Worm (Caenorhabditis elegans) whole organism, L3 larva: ENCODE results near the gene srb-16.

Experiments
- R02D3.7 ChIP-seq: fragments of 150-350 bp; optimal IDR thresholded peaks from 2 replicates; lab custom pipeline; 2014; ENCODE audit warnings: missing biosample characterization, missing genetic modification characterization
- ZK546.5 ChIP-seq: sonication (generic microtip); optimal IDR thresholded peaks from 2 replicates; lab custom pipeline; 2017; ENCODE audit warnings: missing biosample characterization, missing genetic modification characterization
- aly-2 ChIP-seq: fragments of 150-350 bp; optimal IDR thresholded peaks from 2 replicates; lab custom pipeline; 2014; ENCODE audit warnings: missing biosample characterization, missing genetic modification characterization
- ama-1 ChIP-seq: fragments of 150-350 bp; optimal IDR thresholded peaks from 2 replicates; lab custom pipeline; 2018
- ceh-16 ChIP-seq: sonication (generic microtip); optimal IDR thresholded peaks from 2 replicates; lab custom pipeline; 2017; ENCODE audit warnings: missing biosample characterization, missing genetic modification characterization
- ceh-28 ChIP-seq: fragments of 150-350 bp; optimal IDR thresholded peaks from 2 replicates; lab custom pipeline; 2014; ENCODE audit warnings: missing biosample characterization, missing genetic modification reagents, missing genetic modification characterization
- ceh-82 ChIP-seq: fragments of 150-350 bp; optimal IDR thresholded peaks from 2 replicates; lab custom pipeline; 2014; ENCODE audit warnings: missing biosample characterization, missing genetic modification characterization
- ceh-9 ChIP-seq: sonication (generic microtip); optimal IDR thresholded peaks from 2 replicates; lab custom pipeline; 2018; ENCODE audit warnings: missing biosample characterization, missing genetic modification characterization
- daf-12 ChIP-seq: fragments of 150-350 bp; optimal IDR thresholded peaks from 2 replicates; lab custom pipeline; 2014; ENCODE audit warnings: missing biosample characterization, missing genetic modification reagents, missing genetic modification characterization
- egl-27 ChIP-seq: sonication (generic microtip); optimal IDR thresholded peaks from 4 replicates; lab custom pipeline; 2017; ENCODE audit warnings: missing biosample characterization, missing genetic modification reagents, missing genetic modification characterization
- egl-5 ChIP-seq: fragments of 150-350 bp; optimal IDR thresholded peaks from 2 replicates; lab custom pipeline; 2017; ENCODE audit warnings: missing biosample characterization, missing genetic modification reagents, missing genetic modification characterization, inconsistent platforms
- elt-1 ChIP-seq: fragments of 150-350 bp; optimal IDR thresholded peaks from 2 replicates; lab custom pipeline; 2014; ENCODE audit warnings: missing biosample characterization, missing genetic modification characterization
- elt-2 ChIP-seq: sonication (generic microtip); optimal IDR thresholded peaks from 2 replicates; lab custom pipeline; 2016; ENCODE audit warnings: missing genetic modification reagents, mild to moderate bottlenecking, missing genetic modification characterization, missing compliant biosample characterization
- elt-3 ChIP-seq, 3 experiments: fragments of 150-350 bp in 1 of 3; sonication (generic microtip) in 2 of 3; optimal IDR thresholded peaks; 2 replicates in 2 of 3; 4 replicates in 1 of 3; lab custom pipeline; 2014 to 2017; ENCODE audit warnings: missing biosample characterization in 3 of 3, missing genetic modification characterization in 3 of 3
- eor-1 ChIP-seq, 2 experiments: fragments of 150-350 bp; optimal IDR thresholded peaks; 2 replicates each; lab custom pipeline; 2014 to 2018; ENCODE audit warnings: missing biosample characterization in 2 of 2, missing genetic modification characterization in 2 of 2
- fkh-10 ChIP-seq: sonication (generic microtip); optimal IDR thresholded peaks from 2 replicates; lab custom pipeline; 2017; ENCODE audit warnings: missing biosample characterization, missing genetic modification reagents, missing genetic modification characterization
- fkh-2 ChIP-seq: fragments of 150-350 bp; optimal IDR thresholded peaks from 2 replicates; lab custom pipeline; 2014; ENCODE audit warnings: missing biosample characterization, missing genetic modification reagents, missing genetic modification characterization
- fos-1 ChIP-seq: fragments of 150-350 bp; optimal IDR thresholded peaks from 2 replicates; lab custom pipeline; 2014; ENCODE audit warnings: missing biosample characterization, missing genetic modification characterization
- hmg-11 ChIP-seq: sonication (generic microtip); optimal IDR thresholded peaks from 2 replicates; lab custom pipeline; 2016; ENCODE audit warnings: missing genetic modification characterization, missing compliant biosample characterization
- jun-1 ChIP-seq: fragments of 150-350 bp; optimal IDR thresholded peaks from 2 replicates; lab custom pipeline; 2014; ENCODE audit warnings: missing biosample characterization, missing genetic modification reagents, missing genetic modification characterization
- lin-15B ChIP-seq: fragments of 150-350 bp; optimal IDR thresholded peaks from 2 replicates; lab custom pipeline; 2014; ENCODE audit warnings: missing biosample characterization, missing genetic modification characterization
- lin-39 ChIP-seq: fragments of 150-350 bp; optimal IDR thresholded peaks from 2 replicates; lab custom pipeline; 2018; ENCODE audit warnings: missing biosample characterization, missing genetic modification reagents, missing genetic modification characterization
- lsy-12 ChIP-seq: sonication (generic microtip); optimal IDR thresholded peaks from 2 replicates; lab custom pipeline; 2016; ENCODE audit warnings: mild to moderate bottlenecking, missing genetic modification characterization, missing compliant biosample characterization
- mdl-1 ChIP-seq: fragments of 150-350 bp; optimal IDR thresholded peaks from 2 replicates; lab custom pipeline; 2014; ENCODE audit warnings: missing biosample characterization, missing genetic modification characterization
- mml-1 ChIP-seq: fragments of 150-350 bp; sonication (generic microtip); optimal IDR thresholded peaks from 3 replicates; lab custom pipeline; 2014; ENCODE audit warnings: missing biosample characterization, missing genetic modification characterization
- nfya-1 ChIP-seq: sonication (generic microtip); optimal IDR thresholded peaks from 2 replicates; lab custom pipeline; 2017; ENCODE audit warnings: missing genetic modification characterization, mild to moderate bottlenecking, missing compliant biosample characterization, antibody characterized with exemption, moderate library complexity; ENCODE audit not compliant: insufficient read depth
- nhr-11 ChIP-seq: fragments of 150-350 bp; optimal IDR thresholded peaks from 2 replicates; lab custom pipeline; 2014; ENCODE audit warnings: missing biosample characterization, missing genetic modification characterization
- nhr-12 ChIP-seq: fragments of 150-350 bp; optimal IDR thresholded peaks from 2 replicates; lab custom pipeline; 2014; ENCODE audit warnings: missing biosample characterization, missing genetic modification characterization
- nhr-23 ChIP-seq: fragments of 150-350 bp; optimal IDR thresholded peaks from 2 replicates; lab custom pipeline; 2014; ENCODE audit warnings: missing biosample characterization, missing genetic modification reagents, missing genetic modification characterization
- nhr-237 ChIP-seq: fragments of 150-350 bp; optimal IDR thresholded peaks from 2 replicates; lab custom pipeline; 2014; ENCODE audit warnings: missing biosample characterization, missing genetic modification characterization
- nhr-25 ChIP-seq: sonication (generic microtip); optimal IDR thresholded peaks from 2 replicates; lab custom pipeline; 2017; ENCODE audit warnings: missing biosample characterization, missing genetic modification characterization
- nhr-28 ChIP-seq: fragments of 150-350 bp; optimal IDR thresholded peaks from 2 replicates; lab custom pipeline; 2014; ENCODE audit warnings: missing biosample characterization, missing genetic modification characterization
- nhr-43 ChIP-seq: sonication (generic microtip); optimal IDR thresholded peaks from 2 replicates; lab custom pipeline; 2016; ENCODE audit warnings: mild to moderate bottlenecking, missing genetic modification characterization, missing compliant biosample characterization; ENCODE audit not compliant: poor library complexity, severe bottlenecking
- nhr-67 ChIP-seq: fragments of 150-350 bp; optimal IDR thresholded peaks from 2 replicates; lab custom pipeline; 2014; ENCODE audit warnings: missing biosample characterization, missing genetic modification characterization
- nhr-76 ChIP-seq: fragments of 150-350 bp; sonication (generic microtip); optimal IDR thresholded peaks from 5 replicates; lab custom pipeline; 2014; ENCODE audit warnings: missing biosample characterization, missing genetic modification characterization
- nhr-77 ChIP-seq: fragments of 150-350 bp; optimal IDR thresholded peaks from 2 replicates; lab custom pipeline; 2014; ENCODE audit warnings: missing biosample characterization, missing genetic modification characterization
- pha-4 ChIP-seq: fragments of 150-350 bp; optimal IDR thresholded peaks from 2 replicates; lab custom pipeline; 2014; ENCODE audit warnings: missing biosample characterization, missing genetic modification reagents, missing genetic modification characterization
- pqm-1 ChIP-seq: fragments of 150-350 bp; optimal IDR thresholded peaks from 2 replicates; lab custom pipeline; 2017; ENCODE audit warnings: missing biosample characterization, missing genetic modification characterization, inconsistent platforms
- sea-2 ChIP-seq: fragments of 150-350 bp; sonication (generic microtip); optimal IDR thresholded peaks from 4 replicates; lab custom pipeline; 2014; ENCODE audit warnings: missing biosample characterization, missing genetic modification reagents, missing genetic modification characterization
- skn-1 ChIP-seq: fragments of 150-350 bp; optimal IDR thresholded peaks from 2 replicates; lab custom pipeline; 2014; ENCODE audit warnings: missing biosample characterization, missing genetic modification characterization
- snpc-4 ChIP-seq: fragments of 150-350 bp; optimal IDR thresholded peaks from 2 replicates; lab custom pipeline; 2014; ENCODE audit warnings: missing biosample characterization, missing genetic modification characterization
- tbx-2 ChIP-seq: sonication (generic microtip); optimal IDR thresholded peaks from 2 replicates; lab custom pipeline; 2016; ENCODE audit warnings: mild to moderate bottlenecking, missing genetic modification characterization, missing compliant biosample characterization
- unc-39 ChIP-seq: sonication (generic microtip); optimal IDR thresholded peaks from 4 replicates; lab custom pipeline; 2017; ENCODE audit warnings: missing biosample characterization, missing genetic modification characterization
- unc-62 ChIP-seq: fragments of 150-350 bp; sonication (generic microtip); optimal IDR thresholded peaks from 4 replicates; lab custom pipeline; 2014; ENCODE audit warnings: missing biosample characterization, missing genetic modification reagents, missing genetic modification characterization
- zag-1 ChIP-seq: fragments of 150-350 bp; optimal IDR thresholded peaks from 2 replicates; lab custom pipeline; 2014; ENCODE audit warnings: missing biosample characterization, missing genetic modification characterization
- ztf-11 ChIP-seq: fragments of 150-350 bp; optimal IDR thresholded peaks from 2 replicates; lab custom pipeline; 2014; ENCODE audit warnings: missing biosample characterization, missing genetic modification characterization
- ztf-4 ChIP-seq: fragments of 150-350 bp; optimal IDR thresholded peaks from 2 replicates; lab custom pipeline; 2014; ENCODE audit warnings: missing biosample characterization, missing genetic modification characterization

srb-16 gene

DNA sequence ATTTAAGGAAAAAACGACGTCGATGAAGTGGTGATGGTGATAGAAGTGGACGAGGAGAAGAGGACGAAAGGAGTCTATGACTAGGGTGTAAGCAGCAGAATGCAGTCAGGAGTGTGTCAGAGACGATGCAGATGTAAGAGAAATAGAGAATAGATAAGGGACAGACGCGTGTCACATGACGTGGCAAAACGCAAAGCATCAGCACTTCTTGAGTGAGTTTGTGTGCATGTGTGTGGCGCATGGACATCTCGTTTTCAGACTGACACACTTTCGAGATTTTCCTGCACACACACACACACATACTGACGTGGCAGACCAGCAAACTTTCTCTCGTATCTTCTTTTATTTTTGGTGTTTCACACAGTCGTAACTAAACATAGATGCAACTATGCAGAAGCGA, 31.7 kb upstream of the srb-16 start (continued):
- TF ChIP-seq nhr-76 (tag; lab: Kevin White, UChicago): no peak
- TF ChIP-seq nhr-237 (tag; lab: Kevin White, UChicago): no peak
- TF ChIP-seq zag-1 (tag; lab: Kevin White, UChicago): no peak
- TF ChIP-seq eor-1 (tag; optimal IDR thresholded peaks at IDR 0.05; lab: Kevin White, UChicago): no peak
- peak; percentile 20 for TF ChIP-seq snpc-4 (tag; lab: Kevin White, UChicago)
- no peak for TF ChIP-seq ceh-9 (tag; lab: Kevin White, UChicago)
- no peak for TF ChIP-seq ZK546.5 (tag; lab: Kevin White, UChicago)
- no peak for TF ChIP-seq fos-1
- TF ChIP-seq sea-2: no peak
- TF ChIP-seq nhr-11 (tag; lab: Kevin White, UChicago): no peak
- no peak for TF ChIP-seq nhr-12 (tag; lab: Kevin White, UChicago)
- TF ChIP-seq fkh-10: no peak
- TF ChIP-seq unc-39 (tag; lab: Kevin White, UChicago): no peak
- TF ChIP-seq jun-1 (tag; lab: Kevin White, UChicago): peak; percentile 30
- TF ChIP-seq elt-1 (tag; lab: Kevin White, UChicago): peak; percentile 15
- peak; percentile 75 for TF ChIP-seq skn-1
- no peak for TF ChIP-seq nhr-67 (tag; lab: Kevin White, UChicago)
- no peak for TF ChIP-seq R02D3.7 (tag; lab: Kevin White, UChicago)
- peak; percentile 51 for TF ChIP-seq nhr-25 (tag; lab: Kevin White, UChicago)
- peak; percentile 39 for TF ChIP-seq ama-1 (lab: Kevin White, UChicago)
- peak; percentile 18 for TF ChIP-seq nhr-23 (tag; lab: Kevin White, UChicago)
- TF ChIP-seq hmg-11 (tag; lab: Kevin White, UChicago): peak; percentile 44
- no peak for TF ChIP-seq egl-5 (tag; lab: Kevin White, UChicago)
- TF ChIP-seq pqm-1: peak; percentile 89
- TF ChIP-seq, all 47 proteins: peak for 15

DNA sequence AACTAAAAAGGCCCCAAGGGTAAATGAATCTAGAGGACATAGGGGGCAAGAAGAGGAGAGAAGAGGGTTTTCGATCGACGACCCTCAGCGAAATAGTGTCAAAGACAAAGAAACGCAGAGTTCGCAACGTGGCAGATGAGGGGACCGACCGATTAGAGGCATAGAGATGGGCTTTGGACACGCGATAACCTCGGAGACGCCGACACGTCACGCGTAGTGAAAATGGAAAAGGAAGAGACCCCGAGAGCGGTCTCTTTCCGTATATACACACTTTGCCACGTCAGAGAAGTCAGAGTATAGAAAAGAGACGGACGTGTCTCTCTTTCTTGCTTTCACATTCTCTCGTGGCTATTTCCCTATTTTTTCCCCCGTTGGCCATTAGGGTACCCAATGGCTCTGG, 30.8 kb upstream of the srb-16 start:
- no peak for TF ChIP-seq daf-12
- TF ChIP-seq tbx-2 (tag; lab: Kevin White, UChicago): peak; percentile 71
- TF ChIP-seq nhr-77 (tag; lab: Kevin White, UChicago): no peak
- TF ChIP-seq elt-1 (tag; lab: Kevin White, UChicago): peak; percentile 52
- no peak for TF ChIP-seq fos-1
- TF ChIP-seq nhr-12 (tag; lab: Kevin White, UChicago): no peak
- peak; percentile 46 for TF ChIP-seq ztf-4
- no peak for TF ChIP-seq nhr-28 (tag; lab: Kevin White, UChicago)
- TF ChIP-seq ceh-82 (tag; lab: Kevin White, UChicago): no peak
- TF ChIP-seq unc-62 (GFP tag; lab: Kevin White, UChicago): peak; percentile 60
- no peak for TF ChIP-seq nhr-237 (tag; lab: Kevin White, UChicago)
- no peak for TF ChIP-seq fkh-2 (tag; lab: Kevin White, UChicago)
- peak; percentile 56 for TF ChIP-seq lsy-12
- no peak for TF ChIP-seq ama-1 (lab: Kevin White, UChicago)
- no peak for TF ChIP-seq ztf-11 (tag; lab: Kevin White, UChicago)
- peak; percentile 49 for TF ChIP-seq hmg-11 (tag; lab: Kevin White, UChicago)
- TF ChIP-seq R02D3.7 (tag; lab: Kevin White, UChicago): no peak
- peak; percentile 73 for TF ChIP-seq nfya-1 (tag; lab: Kevin White, UChicago)
- peak; percentile 37 for TF ChIP-seq snpc-4 (tag; lab: Kevin White, UChicago)
- no peak for TF ChIP-seq skn-1
- peak; percentile 28 for TF ChIP-seq pha-4
- no peak for TF ChIP-seq sea-2
- peak; percentile 63 for TF ChIP-seq egl-5 (tag; lab: Kevin White, UChicago)
- no peak for TF ChIP-seq zag-1 (tag; lab: Kevin White, UChicago)
- no peak for TF ChIP-seq nhr-67 (tag; lab: Kevin White, UChicago)
- no peak for TF ChIP-seq nhr-11 (tag; lab: Kevin White, UChicago)
- TF ChIP-seq unc-39 (tag; lab: Kevin White, UChicago): no peak
- TF ChIP-seq aly-2 (tag; lab: Kevin White, UChicago): no peak
- TF ChIP-seq elt-2 (tag; lab: Kevin White, UChicago): peak; percentile 61
- TF ChIP-seq nhr-43 (tag; lab: Kevin White, UChicago): peak; percentile 63
- TF ChIP-seq mml-1: no peak
- TF ChIP-seq jun-1 (tag; lab: Kevin White, UChicago): peak; percentile 59
- no peak for TF ChIP-seq eor-1 (tag; optimal IDR thresholded peaks at IDR 0.05; lab: Kevin White, UChicago)
- no peak for TF ChIP-seq ceh-9 (tag; lab: Kevin White, UChicago)
- peak; percentile 56 for TF ChIP-seq nhr-25 (tag; lab: Kevin White, UChicago)
- TF ChIP-seq nhr-76 (tag; lab: Kevin White, UChicago): peak; percentile 34
- peak; percentile 62 for TF ChIP-seq mdl-1
- TF ChIP-seq ceh-28 (tag; lab: Kevin White, UChicago): peak; percentile 38
- peak; percentile 40 for TF ChIP-seq fkh-10
- TF ChIP-seq nhr-23 (tag; lab: Kevin White, UChicago): peak; percentile 49
- TF ChIP-seq lin-39 (tag; lab: Kevin White, UChicago): peak; percentile 71
- TF ChIP-seq lin-15B: peak; percentile 37
- no peak for TF ChIP-seq pqm-1
- TF ChIP-seq ZK546.5 (tag; lab: Kevin White, UChicago): no peak
- no peak for TF ChIP-seq ceh-16 (tag; lab: Kevin White, UChicago)
- TF ChIP-seq elt-3 (tag; optimal IDR thresholded peaks at IDR 0.05; lab: Kevin White, UChicago): no peak
- TF ChIP-seq egl-27 (tag; lab: Kevin White, UChicago): no peak
